Worm (Caenorhabditis elegans): ENCODE results near the gene C18A3.3.

DNA sequence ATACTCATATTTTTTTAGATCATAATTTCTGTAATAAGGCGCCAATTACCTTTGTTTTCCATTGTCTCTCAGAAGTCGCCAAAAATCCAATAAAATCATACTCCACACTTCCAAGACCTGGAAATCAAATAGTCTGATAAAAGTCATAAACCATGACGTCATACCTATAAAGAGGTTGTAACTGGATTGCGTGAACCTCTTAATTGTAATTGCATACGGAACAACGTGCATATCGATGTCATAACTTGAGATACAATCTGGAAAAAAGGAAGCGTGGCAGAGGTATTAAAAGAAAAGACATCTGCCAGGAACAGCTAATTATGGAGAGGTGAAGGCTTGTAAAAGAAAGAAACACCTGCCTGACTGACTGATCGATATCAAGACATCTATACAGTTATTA lies 29.0 kb downstream of the C18A3.3 start, which contains the start of gene F10C1.9:
- TF ChIP-seq dpl-1 (GFP tag; optimal IDR thresholded peaks at IDR 0.05) (no peak), php-3 (GFP tag; IDR thresholded peaks at IDR 0.05) (no peak), lsy-2 (tag; optimal IDR thresholded peaks at IDR 0.05) (no peak), T20F7.1 (GFP tag; optimal IDR thresholded peaks at IDR 0.05) (no peak), mep-1 (tag; optimal IDR thresholded peaks at IDR 0.05) (no peak), lir-3 (tag; optimal IDR thresholded peaks at IDR 0.05) (no peak), zip-11 (GFP tag; IDR thresholded peaks at IDR 0.05) (no peak), F37D6.2 (tag; optimal IDR thresholded peaks at IDR 0.05) (no peak)
